Fruit fly (Drosophila melanogaster) whole organism, adult: ENCODE results near the gene Ets96B.

Experiments used
- CG11617 ChIP-seq: fragments of 200-800 bp; sonication (Bioruptor generic); optimal IDR thresholded peaks from 2 replicates; lab custom pipeline; 2017; ENCODE audit warnings: mild to moderate bottlenecking, missing biosample characterization, missing genetic modification reagents, missing genetic modification characterization
- CG12768 ChIP-seq: fragments of 200-800 bp; sonication (Bioruptor generic); optimal IDR thresholded peaks from 2 replicates; lab custom pipeline; 2017; ENCODE audit warnings: missing biosample characterization, missing genetic modification characterization, mild to moderate bottlenecking, moderate library complexity, missing genetic modification reagents
- CG14711 ChIP-seq: fragments of 200-800 bp; sonication (Bioruptor generic); optimal IDR thresholded peaks from 2 replicates; lab custom pipeline; 2018; ENCODE audit warnings: missing biosample characterization, mild to moderate bottlenecking, missing genetic modification characterization, moderate library complexity
- CG1620 ChIP-seq: fragments of 200-800 bp; sonication (Bioruptor generic); optimal IDR thresholded peaks from 2 replicates; lab custom pipeline; 2016; ENCODE audit warnings: missing biosample characterization, missing genetic modification characterization
- CG33017 ChIP-seq: fragments of 200-800 bp; sonication (Bioruptor generic); optimal IDR thresholded peaks from 2 replicates; lab custom pipeline; 2018; ENCODE audit warnings: missing biosample characterization, mild to moderate bottlenecking, missing genetic modification characterization, moderate library complexity
- CG5204 ChIP-seq: fragments of 200-800 bp; sonication (Bioruptor generic); optimal IDR thresholded peaks from 2 replicates; lab custom pipeline; 2016; ENCODE audit warnings: missing biosample characterization, missing genetic modification characterization
- CG7045 ChIP-seq: fragments of 200-800 bp; sonication (Bioruptor generic); optimal IDR thresholded peaks from 2 replicates; lab custom pipeline; 2017; ENCODE audit warnings: missing biosample characterization, mild to moderate bottlenecking, missing genetic modification characterization
- CG7101 ChIP-seq: fragments of 200-800 bp; sonication (Bioruptor generic); optimal IDR thresholded peaks from 2 replicates; lab custom pipeline; 2018; ENCODE audit warnings: missing biosample characterization, mild to moderate bottlenecking, missing genetic modification characterization, moderate library complexity
- Clk ChIP-seq: fragments of 200-800 bp; sonication (Bioruptor generic); optimal IDR thresholded peaks from 2 replicates; lab custom pipeline; 2017; ENCODE audit warnings: missing biosample characterization, missing genetic modification characterization
- Crg-1 ChIP-seq: fragments of 200-800 bp; sonication (Bioruptor generic); optimal IDR thresholded peaks from 2 replicates; lab custom pipeline; 2016; ENCODE audit warnings: missing biosample characterization, missing genetic modification characterization
- Hr96 ChIP-seq: fragments of 200-800 bp; sonication (Bioruptor generic); optimal IDR thresholded peaks from 2 replicates; lab custom pipeline; 2016; ENCODE audit warnings: missing biosample characterization, missing genetic modification characterization
- Mnt ChIP-seq: fragments of 200-800 bp; sonication (Bioruptor generic); optimal IDR thresholded peaks from 2 replicates; lab custom pipeline; 2016; ENCODE audit warnings: missing biosample characterization, mild to moderate bottlenecking, missing genetic modification characterization
- bab1 ChIP-seq: fragments of 200-800 bp; sonication (Bioruptor generic); optimal IDR thresholded peaks from 3 replicates; lab custom pipeline; 2019; ENCODE audit warnings: missing biosample characterization, mild to moderate bottlenecking, missing genetic modification characterization, moderate library complexity
- cic ChIP-seq: fragments of 200-800 bp; sonication (Bioruptor generic); optimal IDR thresholded peaks from 2 replicates; lab custom pipeline; 2017; ENCODE audit warnings: missing biosample characterization, mild to moderate bottlenecking, missing genetic modification characterization, moderate library complexity
- cnc ChIP-seq, 2 experiments: fragments of >200 bp; optimal IDR thresholded peaks; 2 replicates each; lab custom pipeline; 2017
- kay ChIP-seq: fragments of 200-800 bp; sonication (Bioruptor generic); peaks from one replicate; lab custom pipeline; 2016; ENCODE audit warnings: missing biosample characterization, missing genetic modification characterization, borderline replicate concordance
- ovo ChIP-seq: fragments of 200-800 bp; sonication (Bioruptor generic); optimal IDR thresholded peaks from 2 replicates; lab custom pipeline; 2016; ENCODE audit warnings: missing biosample characterization, missing genetic modification characterization
- pad ChIP-seq: fragments of 200-800 bp; sonication (Bioruptor generic); optimal IDR thresholded peaks from 3 replicates; lab custom pipeline; 2017; ENCODE audit warnings: missing biosample characterization, missing genetic modification characterization, mild to moderate bottlenecking, moderate library complexity, missing genetic modification reagents
- tj ChIP-seq: fragments of 200-800 bp; sonication (Bioruptor generic); optimal IDR thresholded peaks from 3 replicates; lab custom pipeline; 2017; ENCODE audit warnings: missing biosample characterization, mild to moderate bottlenecking, missing genetic modification characterization, moderate library complexity
- toe ChIP-seq: fragments of 200-800 bp; sonication (Bioruptor generic); optimal IDR thresholded peaks from 2 replicates; lab custom pipeline; 2016; ENCODE audit warnings: missing biosample characterization, missing genetic modification characterization

The Ets96B gene

dm6 chr3R:24805048-24805447, 17.2 kb downstream of the Ets96B start, which contains the start of gene polybromo:
polybromo (minus strand) TSS chr3R:24805259.
- TF ChIP-seq kay (GFP tag; lab: Kevin White, UChicago) (peak; percentile 15), CG7045 (GFP tag; lab: Kevin White, UChicago) (no peak), CG33017 (tag; lab: Kevin White, UChicago) (no peak), bab1 (peak; percentile 33)

dm6 chr3R:24807321-24807720, 19.5 kb downstream of the Ets96B start, which contains the start of gene CG6980:
CG6980 (plus strand) TSS chr3R:24807621.
- TF ChIP-seq tj, result no peak
- no peak for TF ChIP-seq Mnt (GFP tag; lab: Kevin White, UChicago)
- no peak for TF ChIP-seq CG1620 (GFP tag; lab: Kevin White, UChicago)
- TF ChIP-seq bab1, result no peak
- no peak for TF ChIP-seq CG14711 (tag; lab: Kevin White, UChicago)
- TF ChIP-seq CG5204 (GFP tag; lab: Kevin White, UChicago), result no peak
- no peak for TF ChIP-seq toe
- no peak for TF ChIP-seq kay (GFP tag; lab: Kevin White, UChicago)
- TF ChIP-seq CG7045 (GFP tag; lab: Kevin White, UChicago), result no peak
- TF ChIP-seq Crg-1, result no peak
- TF ChIP-seq cnc (optimal IDR thresholded peaks at IDR 0.05; lab: Kevin White, UChicago), result no peak
- TF ChIP-seq pad (GFP tag; lab: Kevin White, UChicago), result no peak
- TF ChIP-seq Hr96 (GFP tag; lab: Kevin White, UChicago), result no peak
- no peak for TF ChIP-seq cic (GFP tag; lab: Kevin White, UChicago)
- no peak for TF ChIP-seq CG33017 (tag; lab: Kevin White, UChicago)
- no peak for TF ChIP-seq CG12768
- no peak for TF ChIP-seq ovo
- no peak for TF ChIP-seq CG7101 (tag; lab: Kevin White, UChicago)
- TF ChIP-seq CG11617, result no peak
- TF ChIP-seq Clk (GFP tag; lab: Kevin White, UChicago), result no peak

DNA sequence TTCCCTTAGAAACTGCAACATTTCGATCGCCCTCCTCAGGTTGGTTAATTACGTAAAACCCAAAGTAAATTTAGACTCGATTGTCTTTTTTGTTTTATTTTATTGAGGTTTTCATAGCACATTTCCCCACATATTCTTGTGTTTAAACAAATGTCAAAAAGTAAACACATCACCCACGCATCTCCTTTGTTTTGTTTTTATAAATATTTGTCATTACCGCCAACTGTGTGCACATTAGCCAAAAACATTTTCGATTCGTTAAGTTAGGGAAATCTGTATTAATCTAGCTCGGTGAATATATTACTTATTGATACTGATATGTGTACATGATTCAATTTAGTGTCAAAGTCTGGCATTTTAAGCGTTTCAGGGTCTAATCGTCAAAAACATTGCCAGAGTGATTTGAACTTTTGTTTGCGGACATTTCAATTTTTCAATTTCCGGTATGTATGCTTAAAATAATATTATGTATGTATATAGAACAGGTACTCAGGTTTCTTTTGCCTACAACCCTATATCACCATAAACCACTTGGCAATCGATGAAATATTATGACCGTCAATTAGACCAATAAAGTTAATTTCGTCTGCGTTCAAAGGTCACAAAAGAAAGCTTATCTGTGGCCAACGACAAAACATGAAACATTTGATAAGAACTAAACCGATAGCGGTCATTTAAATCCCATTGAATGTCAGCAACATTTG, 21.9 kb downstream of the Ets96B start:
- no peak for TF ChIP-seq CG5204 (GFP tag; lab: Kevin White, UChicago)
- no peak for TF ChIP-seq pad (GFP tag; lab: Kevin White, UChicago)
- TF ChIP-seq CG33017 (tag; lab: Kevin White, UChicago), result peak; percentile 5
- peak; percentile 81 for TF ChIP-seq kay (GFP tag; lab: Kevin White, UChicago)

- TF ChIP-seq CG12768, result peak; percentile 95
- TF ChIP-seq CG7045 (GFP tag; lab: Kevin White, UChicago), result peak; percentile 91
- no peak for TF ChIP-seq cnc (optimal IDR thresholded peaks at IDR 0.05; lab: Kevin White, UChicago)
- TF ChIP-seq Clk (GFP tag; lab: Kevin White, UChicago), result peak; percentile 67
- TF ChIP-seq CG7101 (tag; lab: Kevin White, UChicago), result peak; percentile 96
- TF ChIP-seq CG14711 (tag; lab: Kevin White, UChicago), result peak; percentile 88
- TF ChIP-seq toe, result peak; percentile 48
- TF ChIP-seq Mnt (GFP tag; lab: Kevin White, UChicago), result peak; percentile 64
- TF ChIP-seq pad (GFP tag; lab: Kevin White, UChicago), result peak; percentile 70
- no peak for TF ChIP-seq ovo
- peak; percentile 56 for TF ChIP-seq cic (GFP tag; lab: Kevin White, UChicago)
- peak; percentile 79 for TF ChIP-seq bab1
- TF ChIP-seq CG5204 (GFP tag; lab: Kevin White, UChicago), result peak; percentile 81
- peak; percentile 94 for TF ChIP-seq kay (GFP tag; lab: Kevin White, UChicago)
- peak; percentile 80 for TF ChIP-seq Hr96 (GFP tag; lab: Kevin White, UChicago)
- peak; percentile 78 for TF ChIP-seq Crg-1
- peak; percentile 23 for TF ChIP-seq tj
- TF ChIP-seq CG1620 (GFP tag; lab: Kevin White, UChicago), result peak; percentile 9
- TF ChIP-seq CG11617, result peak; percentile 76
- TF ChIP-seq CG33017 (tag; lab: Kevin White, UChicago), result peak; percentile 97
Observed at dm6 chr3R:24810844-24811625, 23.2 kb downstream of the Ets96B start.

DNA sequence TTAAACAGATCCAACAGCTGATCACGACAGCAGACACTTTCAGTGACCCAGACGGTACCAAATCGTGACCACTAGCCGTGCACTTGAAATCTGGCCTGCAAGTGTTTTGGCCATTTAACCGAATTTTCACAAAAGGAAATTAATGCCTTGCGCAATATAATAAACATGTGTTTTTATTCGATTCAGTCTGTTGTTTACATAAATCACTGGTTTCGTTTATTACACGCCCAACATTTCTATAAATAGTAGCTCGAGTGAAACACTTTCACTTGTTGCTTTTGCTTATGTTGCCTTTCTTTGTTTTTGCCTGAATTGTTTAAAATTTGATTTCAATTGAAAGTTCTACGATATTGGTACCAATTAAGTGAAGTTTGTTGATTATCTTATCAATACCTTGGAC, 24.5 kb downstream of the Ets96B start:
- TF ChIP-seq CG14711 (tag; lab: Kevin White, UChicago), result no peak
- no peak for TF ChIP-seq bab1
- TF ChIP-seq kay (GFP tag; lab: Kevin White, UChicago), result no peak
- TF ChIP-seq ovo, result no peak
- no peak for TF ChIP-seq CG7045 (GFP tag; lab: Kevin White, UChicago)
- TF ChIP-seq cnc (optimal IDR thresholded peaks at IDR 0.05; lab: Kevin White, UChicago), result no peak
- no peak for TF ChIP-seq Hr96 (GFP tag; lab: Kevin White, UChicago)
- no peak for TF ChIP-seq tj
- no peak for TF ChIP-seq Clk (GFP tag; lab: Kevin White, UChicago)
- no peak for TF ChIP-seq Crg-1

dm6 chr3R:24812987-24813636, 25.3 kb downstream of the Ets96B start:
- TF ChIP-seq Clk (GFP tag; lab: Kevin White, UChicago), result no peak
- no peak for TF ChIP-seq bab1
- TF ChIP-seq tj, result peak; percentile 24
- TF ChIP-seq CG12768, result no peak
- TF ChIP-seq CG11617, result no peak
- TF ChIP-seq cic (GFP tag; lab: Kevin White, UChicago), result no peak
